Worm (Caenorhabditis elegans): ENCODE results near the gene col-119.

ce11 chrIV:8947146-8947545 is 32.4 kb downstream of the col-119 start:
- TF ChIP-seq ztf-28 (GFP tag; IDR thresholded peaks at IDR 0.05): no peak
- TF ChIP-seq F23B12.7 (tag; optimal IDR thresholded peaks at IDR 0.05; ENCODE audit: insufficient read depth): no peak
- TF ChIP-seq ama-1 (optimal IDR thresholded peaks at IDR 0.05): no peak
- no peak for TF ChIP-seq ama-1 (GFP tag; optimal IDR thresholded peaks at IDR 0.05)
- TF ChIP-seq pha-4 (tag; optimal IDR thresholded peaks at IDR 0.05): no peak
